Worm (Caenorhabditis elegans) whole organism, midembryonic: ENCODE results near the gene Y73B6BL.14.

Source experiments
- T22C8.4 ChIP-seq: fragments of 200-800 bp; sonication (Bioruptor generic); IDR thresholded peaks from 2 replicates; pipeline ENCODE4 v1.3.6; 2022; ENCODE audit warnings: missing genetic modification characterization, missing compliant biosample characterization
- cog-1 ChIP-seq: sonication (generic microtip); optimal IDR thresholded peaks from 2 replicates; lab custom pipeline; 2016; ENCODE audit warnings: missing genetic modification characterization, missing compliant biosample characterization
- flt-1 ChIP-seq: fragments of 200-800 bp; sonication (Bioruptor generic); IDR thresholded peaks from 2 replicates; pipeline ENCODE4 v1.3.6; 2022; ENCODE audit warnings: missing genetic modification characterization, missing compliant biosample characterization
- klf-2 ChIP-seq: fragments of 200-800 bp; sonication (Bioruptor generic); conservative IDR thresholded peaks from 2 replicates; pipeline ENCODE4 v1.3.6; 2022; ENCODE audit warnings: missing genetic modification reagents, missing genetic modification characterization, missing compliant biosample characterization
- med-1 ChIP-seq: sonication (generic microtip); optimal IDR thresholded peaks from 2 replicates; lab custom pipeline; 2017; ENCODE audit warnings: missing genetic modification characterization, mild to moderate bottlenecking, missing compliant biosample characterization, antibody characterized with exemption, missing genetic modification reagents; ENCODE audit not compliant: insufficient read depth
- ref-1 ChIP-seq: fragments of 200-800 bp; sonication (Bioruptor generic); conservative IDR thresholded peaks from 2 replicates; pipeline ENCODE4 v1.3.6; 2022; ENCODE audit warnings: missing genetic modification reagents, missing genetic modification characterization, missing compliant biosample characterization
- tab-1 ChIP-seq: fragments of 200-800 bp; sonication (Bioruptor generic); IDR thresholded peaks from 2 replicates; pipeline ENCODE4 v1.3.6; 2022; ENCODE audit warnings: missing genetic modification characterization, missing compliant biosample characterization
- ztf-23 ChIP-seq: fragments of 200-800 bp; sonication (Bioruptor generic); IDR thresholded peaks from 2 replicates; pipeline ENCODE4 v1.3.6; 2022; ENCODE audit warnings: missing genetic modification reagents, missing genetic modification characterization, missing compliant biosample characterization
- ztf-29 ChIP-seq: fragments of 200-800 bp; sonication (Bioruptor generic); IDR thresholded peaks from 2 replicates; pipeline ENCODE4 v1.3.6; 2022; ENCODE audit warnings: missing genetic modification reagents, missing genetic modification characterization, missing compliant biosample characterization

Gene Y73B6BL.14

DNA sequence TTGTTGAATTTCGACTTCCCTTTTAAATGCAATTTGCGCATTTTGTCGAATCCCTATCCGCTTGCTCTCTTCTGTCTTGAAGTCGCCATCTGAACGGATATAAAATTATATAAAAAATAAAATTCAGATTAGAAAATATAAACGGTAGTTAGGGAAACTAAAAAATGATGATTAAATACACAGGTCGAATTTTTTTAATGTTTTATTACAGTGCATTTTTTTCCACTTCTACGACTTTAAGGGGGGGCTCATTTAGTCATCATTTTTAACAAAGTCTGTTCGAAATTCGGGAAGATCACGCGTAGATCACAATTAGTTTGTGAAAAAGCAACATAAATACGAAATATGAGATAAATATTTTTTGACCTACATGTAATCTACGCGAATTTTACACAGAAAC, at the start of gene Y73B6BL.14:
TSS of gene Y73B6BL.14 (minus strand) at position 101 of the 400 bp plus-strand sequence.
- no peak for TF ChIP-seq klf-2 (GFP tag; lab: Robert Waterston, UW)

DNA sequence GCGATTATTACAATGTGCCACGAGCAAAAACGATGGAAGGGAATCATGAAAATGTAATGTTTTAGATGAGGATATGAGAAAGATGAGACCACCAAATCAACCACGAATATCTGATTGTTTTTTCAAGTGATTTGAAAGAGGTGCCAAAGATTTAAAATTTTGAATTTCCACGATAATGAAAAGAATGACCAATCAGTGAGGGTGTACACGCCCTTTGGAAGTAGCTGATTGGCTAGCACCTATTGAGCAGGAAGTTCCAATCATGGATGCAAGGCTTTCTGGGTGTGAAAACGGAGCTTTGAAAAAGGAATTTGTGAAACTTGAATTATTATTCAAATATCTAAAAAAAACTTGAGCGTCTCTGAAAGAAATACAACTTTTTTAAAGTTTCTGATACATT, 48.8 kb upstream of the Y73B6BL.14 start:
- no peak for TF ChIP-seq ztf-23
- TF ChIP-seq klf-2 (GFP tag; lab: Robert Waterston, UW) = no peak
- no peak for TF ChIP-seq flt-1 (GFP tag; lab: Robert Waterston, UW)
- no peak for TF ChIP-seq med-1
- TF ChIP-seq tab-1 (GFP tag; lab: Robert Waterston, UW) = no peak
- no peak for TF ChIP-seq T22C8.4 (GFP tag; lab: Robert Waterston, UW)
- no peak for TF ChIP-seq cog-1 (tag; lab: Kevin White, UChicago)
- no peak for TF ChIP-seq ref-1 (GFP tag; lab: Robert Waterston, UW)

DNA sequence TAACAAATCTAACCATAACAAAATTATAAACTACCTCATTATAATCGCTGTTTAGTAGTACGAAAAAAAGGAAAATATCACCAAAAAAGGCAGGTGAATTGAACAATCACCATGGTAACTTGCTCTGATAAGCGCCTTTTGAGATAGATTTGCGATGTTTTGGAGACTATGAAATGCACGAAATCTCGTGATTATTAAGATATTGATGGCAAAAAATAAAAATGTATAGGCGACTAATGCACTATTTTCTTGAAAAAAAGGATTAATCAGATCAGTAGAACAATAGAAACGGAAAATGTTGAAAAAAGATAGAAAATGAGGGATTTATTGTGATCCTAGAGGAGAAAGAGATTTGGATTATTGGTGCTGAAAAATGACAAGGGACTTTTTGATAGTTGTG, 45.8 kb upstream of the Y73B6BL.14 start:
- TF ChIP-seq ztf-23 (no peak), cog-1 (tag; lab: Kevin White, UChicago) (no peak)

DNA sequence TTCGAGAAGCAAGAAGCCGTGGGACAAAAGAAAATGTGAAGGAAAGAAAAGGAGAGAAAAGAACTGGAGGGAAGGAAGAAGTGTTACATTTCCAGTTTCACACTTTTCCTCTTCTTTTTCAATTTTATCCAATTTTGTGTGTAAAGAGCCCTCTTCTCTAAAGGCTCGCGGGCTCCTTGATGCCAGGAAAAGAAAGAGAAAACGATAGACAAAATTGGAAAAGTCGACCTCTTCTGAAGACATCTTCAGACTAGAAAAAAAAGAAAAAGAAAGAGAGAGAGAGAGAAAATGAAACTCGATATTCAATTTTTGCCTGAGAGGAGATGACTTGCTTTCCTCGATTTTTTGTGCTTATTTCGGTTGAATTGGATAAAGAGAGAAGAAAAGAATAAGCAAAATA, 42.2 kb upstream of the Y73B6BL.14 start:
- TF ChIP-seq T22C8.4 (GFP tag; lab: Robert Waterston, UW) (no peak), ztf-23 (no peak), flt-1 (GFP tag; lab: Robert Waterston, UW) (no peak), cog-1 (tag; lab: Kevin White, UChicago) (no peak), med-1 (no peak), tab-1 (GFP tag; lab: Robert Waterston, UW) (no peak), ref-1 (GFP tag; lab: Robert Waterston, UW) (no peak), ztf-29 (GFP tag; lab: Robert Waterston, UW) (no peak), klf-2 (GFP tag; lab: Robert Waterston, UW) (no peak)

DNA sequence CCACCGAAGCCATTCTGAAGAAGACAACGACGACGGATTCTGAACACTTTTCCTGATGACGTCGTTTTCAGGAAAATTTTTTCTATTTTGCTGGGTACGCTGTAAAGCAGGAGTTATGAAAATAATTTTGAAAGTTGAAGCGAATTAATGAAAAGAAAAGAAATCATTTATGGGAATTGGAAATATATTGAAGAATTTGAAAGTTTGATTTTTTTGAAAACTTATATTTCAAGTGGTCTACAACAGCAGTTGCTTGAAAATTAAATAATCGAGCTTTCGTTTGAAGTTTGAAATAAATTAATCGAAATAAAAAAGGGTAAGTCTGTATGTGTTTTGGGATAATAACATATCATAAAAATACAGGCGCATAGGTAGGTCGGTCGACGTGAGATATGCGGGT, 41.2 kb upstream of the Y73B6BL.14 start, which contains the start of gene shl-1:
TSS of gene shl-1 (minus strand) at position 101 of the 400 bp plus-strand sequence.
- TF ChIP-seq cog-1 (tag; lab: Kevin White, UChicago) = no peak
- TF ChIP-seq flt-1 (GFP tag; lab: Robert Waterston, UW) = no peak
- TF ChIP-seq T22C8.4 (GFP tag; lab: Robert Waterston, UW) = no peak
- no peak for TF ChIP-seq ztf-23
- no peak for TF ChIP-seq tab-1 (GFP tag; lab: Robert Waterston, UW)
- TF ChIP-seq ztf-29 (GFP tag; lab: Robert Waterston, UW) = no peak
- no peak for TF ChIP-seq ref-1 (GFP tag; lab: Robert Waterston, UW)
- no peak for TF ChIP-seq med-1

DNA sequence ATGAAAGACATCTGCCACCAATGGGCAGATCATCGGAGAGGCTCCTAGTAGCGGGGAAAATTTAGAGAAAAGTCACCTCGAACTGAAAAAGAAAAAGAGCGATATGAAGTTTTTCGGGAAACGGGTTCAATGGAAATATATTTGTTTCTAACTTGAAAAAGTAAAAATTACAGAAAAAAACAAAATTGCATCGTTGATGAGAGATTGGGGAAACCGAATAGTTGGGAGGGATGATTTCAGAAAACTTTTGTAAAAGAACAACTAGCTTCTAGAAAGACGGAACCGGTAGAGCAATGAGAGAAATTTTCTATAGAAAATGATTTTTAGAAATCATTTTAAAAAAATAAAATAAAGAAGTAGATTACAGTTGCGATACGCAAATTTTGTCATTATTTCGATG, 35.6 kb upstream of the Y73B6BL.14 start:
- no peak for TF ChIP-seq ztf-23
- no peak for TF ChIP-seq med-1
- TF ChIP-seq tab-1 (GFP tag; lab: Robert Waterston, UW) = no peak
- no peak for TF ChIP-seq flt-1 (GFP tag; lab: Robert Waterston, UW)
- no peak for TF ChIP-seq ref-1 (GFP tag; lab: Robert Waterston, UW)

DNA sequence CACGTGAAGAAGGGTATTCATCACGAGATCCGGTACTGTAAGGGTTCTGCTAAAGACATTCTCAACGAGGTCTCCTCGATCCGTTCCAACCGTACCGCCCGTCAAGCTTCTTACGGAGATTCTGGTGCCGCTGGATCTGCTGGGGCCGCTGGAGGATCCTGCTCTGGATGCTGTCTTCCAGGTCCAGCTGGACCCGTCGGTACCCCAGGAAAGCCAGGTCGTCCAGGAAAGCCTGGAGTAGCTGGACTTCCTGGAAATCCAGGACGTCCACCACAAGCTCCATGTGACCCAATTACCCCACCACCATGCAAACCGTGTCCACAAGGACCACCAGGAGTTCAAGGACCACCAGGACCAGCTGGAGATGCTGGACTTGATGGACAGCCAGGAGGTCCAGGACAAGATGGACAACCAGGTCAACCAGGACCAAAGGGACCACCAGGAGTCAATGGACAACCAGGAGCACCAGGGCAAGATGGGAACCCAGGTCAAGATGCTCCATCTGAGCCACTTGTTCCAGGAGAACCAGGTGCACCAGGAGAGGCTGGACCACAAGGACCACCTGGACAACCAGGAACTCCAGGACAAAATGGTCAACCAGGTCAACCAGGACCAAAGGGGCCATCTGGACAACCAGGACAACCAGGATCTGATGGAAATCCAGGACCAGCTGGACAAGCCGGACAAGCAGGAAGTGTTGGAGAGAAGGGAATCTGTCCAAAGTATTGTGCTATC, 34.7 kb upstream of the Y73B6BL.14 start:
- TF ChIP-seq T22C8.4 (GFP tag; lab: Robert Waterston, UW) (no peak), ztf-29 (GFP tag; lab: Robert Waterston, UW) (no peak), tab-1 (GFP tag; lab: Robert Waterston, UW) (no peak), ref-1 (GFP tag; lab: Robert Waterston, UW) (no peak), cog-1 (tag; lab: Kevin White, UChicago) (no peak), med-1 (no peak), ztf-23 (no peak), klf-2 (GFP tag; lab: Robert Waterston, UW) (no peak), flt-1 (GFP tag; lab: Robert Waterston, UW) (no peak)

DNA sequence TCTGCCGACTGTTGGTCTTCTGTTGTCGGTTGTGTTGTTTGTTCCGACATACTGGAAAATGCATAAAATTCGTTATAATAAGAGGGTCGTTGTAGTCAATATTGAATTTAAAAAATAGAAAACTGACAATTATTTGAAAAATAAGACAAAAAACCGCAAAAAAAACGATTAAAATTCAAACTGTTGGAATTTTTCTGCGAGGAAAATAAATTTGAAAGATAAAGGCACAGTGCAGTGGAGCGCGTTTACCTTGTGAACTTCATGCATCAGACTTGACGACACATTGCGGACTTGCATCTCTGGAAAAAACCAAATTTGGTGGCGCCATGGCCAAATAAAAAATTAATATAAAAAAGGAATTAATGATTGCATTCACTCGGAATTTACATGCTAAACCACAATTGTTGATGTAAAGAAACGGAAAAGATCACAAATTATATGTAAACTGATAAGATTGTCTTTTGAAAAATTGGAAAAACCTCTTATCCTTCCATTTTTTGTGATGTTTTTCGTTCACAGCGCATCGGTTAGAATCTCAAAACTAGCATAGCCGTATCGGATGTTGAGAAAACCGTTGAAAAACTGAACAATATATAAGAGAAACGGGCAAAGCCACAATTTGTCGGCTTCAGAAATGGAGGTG, 33.8 kb upstream of the Y73B6BL.14 start, which contains the start of the genes hrpf-2 and bli-6:
TSS of gene hrpf-2 (minus strand) at position 51 of the 643 bp plus-strand sequence.
TSS of gene bli-6 (plus strand) at position 593 of the 643 bp plus-strand sequence.
- TF ChIP-seq cog-1 (tag; lab: Kevin White, UChicago) = no peak
- TF ChIP-seq ztf-29 (GFP tag; lab: Robert Waterston, UW) = no peak
- no peak for TF ChIP-seq T22C8.4 (GFP tag; lab: Robert Waterston, UW)
- no peak for TF ChIP-seq ref-1 (GFP tag; lab: Robert Waterston, UW)
- no peak for TF ChIP-seq med-1
- no peak for TF ChIP-seq klf-2 (GFP tag; lab: Robert Waterston, UW)
- TF ChIP-seq tab-1 (GFP tag; lab: Robert Waterston, UW) = no peak
- TF ChIP-seq flt-1 (GFP tag; lab: Robert Waterston, UW) = no peak
- no peak for TF ChIP-seq ztf-23

DNA sequence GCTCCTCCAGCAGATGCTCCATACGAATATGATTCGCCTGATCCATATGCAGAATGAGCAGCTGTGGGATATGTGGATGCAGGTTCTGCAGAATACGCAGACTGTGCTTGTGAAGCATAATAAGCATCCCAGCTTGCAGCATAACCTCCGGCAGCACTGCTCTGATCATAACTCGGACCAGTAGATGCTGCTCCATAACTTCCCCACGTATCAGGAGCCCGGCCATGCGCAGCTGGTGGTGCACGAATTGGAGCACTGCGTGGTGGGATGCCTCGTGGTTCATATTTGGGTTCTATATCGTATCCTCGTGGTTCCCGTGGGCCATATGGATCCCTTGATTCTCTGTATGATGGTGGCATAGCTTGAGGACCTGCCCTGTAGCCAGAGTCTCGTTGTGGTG, 30.9 kb upstream of the Y73B6BL.14 start:
- no peak for TF ChIP-seq tab-1 (GFP tag; lab: Robert Waterston, UW)
- TF ChIP-seq med-1 = no peak
- no peak for TF ChIP-seq cog-1 (tag; lab: Kevin White, UChicago)
- no peak for TF ChIP-seq T22C8.4 (GFP tag; lab: Robert Waterston, UW)

DNA sequence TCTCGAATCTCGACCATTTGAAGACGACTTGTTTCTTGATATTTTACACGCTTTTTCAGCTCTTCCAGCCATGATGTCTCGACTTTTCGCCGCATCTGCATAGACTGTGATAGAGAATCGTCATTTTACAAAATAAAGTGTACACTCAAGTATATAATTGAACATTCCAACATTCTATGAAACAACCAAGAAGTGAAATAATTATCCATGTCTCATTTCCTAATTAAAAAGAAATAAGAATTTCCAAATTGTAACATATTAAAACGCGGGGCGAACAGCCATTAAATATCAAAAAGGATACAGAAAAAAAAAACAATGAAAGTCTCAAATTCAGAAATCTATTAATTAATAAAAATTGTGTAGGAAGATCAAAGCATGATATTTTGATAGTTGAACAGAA, 30.2 kb upstream of the Y73B6BL.14 start, which contains the start of gene smg-3:
TSS of gene smg-3 (minus strand) at position 101 of the 400 bp plus-strand sequence.
- TF ChIP-seq klf-2 (GFP tag; lab: Robert Waterston, UW) = no peak
- TF ChIP-seq ztf-29 (GFP tag; lab: Robert Waterston, UW) = no peak
- TF ChIP-seq cog-1 (tag; lab: Kevin White, UChicago) = no peak
- no peak for TF ChIP-seq ztf-23
- TF ChIP-seq flt-1 (GFP tag; lab: Robert Waterston, UW) = no peak
- TF ChIP-seq tab-1 (GFP tag; lab: Robert Waterston, UW) = no peak
- no peak for TF ChIP-seq ref-1 (GFP tag; lab: Robert Waterston, UW)
- TF ChIP-seq T22C8.4 (GFP tag; lab: Robert Waterston, UW) = no peak
- no peak for TF ChIP-seq med-1
